Worm (Caenorhabditis elegans): ENCODE measurements around the gene srx-87.

DNA sequence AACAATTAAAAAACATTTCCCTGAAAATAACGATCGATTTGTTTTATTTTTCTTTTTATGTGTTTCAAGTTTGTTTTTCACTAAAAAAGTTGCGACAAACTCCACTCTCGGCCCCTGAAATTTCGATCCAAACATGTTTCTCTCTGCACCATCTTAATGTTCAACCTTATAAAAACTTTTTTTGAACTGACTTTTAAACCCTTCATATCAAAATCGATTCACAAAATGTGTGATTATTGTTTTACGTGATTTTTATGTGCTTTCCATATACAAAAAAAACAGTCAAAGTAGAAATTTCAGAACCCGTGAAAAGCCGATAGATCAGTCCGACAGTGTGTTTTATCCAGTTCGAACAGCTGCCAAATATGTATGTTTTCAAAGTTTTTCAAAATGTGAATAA, 37.1 kb upstream of the srx-87 start, which contains the start of gene ccch-1:
- TF ChIP-seq unc-62 (GFP tag; optimal IDR thresholded peaks at IDR 0.05): no peak
- TF ChIP-seq snpc-4 (tag; optimal IDR thresholded peaks at IDR 0.05): no peak
- TF ChIP-seq ces-1 (GFP tag; optimal IDR thresholded peaks at IDR 0.05): no peak
- TF ChIP-seq elt-1 (tag; optimal IDR thresholded peaks at IDR 0.05; ENCODE audit: borderline replicate concordance, insufficient read depth): no peak
- no peak for TF ChIP-seq pha-4 (tag; optimal IDR thresholded peaks at IDR 0.05)
